Worm (Caenorhabditis elegans) whole organism, young adult: ENCODE measurements around the gene F54D10.5.

Experiments used
- ama-1 ChIP-seq, 3 experiments: fragments of 150-350 bp in 1 of 3; sonication (generic microtip) in 2 of 3; optimal IDR thresholded peaks; 2 replicates each; lab custom pipeline; 2014 to 2018; ENCODE audit warnings: missing biosample characterization in 2 of 3, missing genetic modification characterization in 2 of 3, missing genetic modification reagents in 2 of 3
- athp-1 ChIP-seq: sonication (generic microtip); optimal IDR thresholded peaks from 2 replicates; lab custom pipeline; 2017; ENCODE audit warnings: mild to moderate bottlenecking, missing genetic modification characterization, missing compliant biosample characterization
- ccch-3 ChIP-seq: fragments of 200-800 bp; sonication (Bioruptor generic); optimal IDR thresholded peaks from 2 replicates; lab custom pipeline; 2018; ENCODE audit warnings: mild to moderate bottlenecking, missing genetic modification characterization, missing compliant biosample characterization
- dpff-1 ChIP-seq: sonication (generic microtip); optimal IDR thresholded peaks from 2 replicates; lab custom pipeline; 2017; ENCODE audit warnings: mild to moderate bottlenecking, missing genetic modification characterization, missing compliant biosample characterization
- ets-4 ChIP-seq: fragments of 200-800 bp; sonication (Bioruptor generic); optimal IDR thresholded peaks from 2 replicates; lab custom pipeline; 2018; ENCODE audit warnings: mild to moderate bottlenecking, missing genetic modification characterization, missing compliant biosample characterization
- madf-10 ChIP-seq: sonication (generic microtip); optimal IDR thresholded peaks from 2 replicates; lab custom pipeline; 2016; ENCODE audit warnings: mild to moderate bottlenecking, missing genetic modification characterization, missing compliant biosample characterization
- madf-6 ChIP-seq: fragments of 200-800 bp; sonication (Bioruptor generic); IDR thresholded peaks from 2 replicates; pipeline ENCODE4 v1.3.6; 2022; ENCODE audit warnings: missing genetic modification reagents, missing genetic modification characterization, missing compliant biosample characterization
- nfya-1 ChIP-seq: sonication (generic microtip); optimal IDR thresholded peaks from 2 replicates; lab custom pipeline; 2017; ENCODE audit warnings: antibody characterized with exemption, missing compliant biosample characterization, missing genetic modification characterization, borderline replicate concordance; ENCODE audit not compliant: insufficient read depth
- pha-4 ChIP-seq: fragments of 150-350 bp; sonication (generic microtip); optimal IDR thresholded peaks from 2 replicates; lab custom pipeline; 2014; ENCODE audit warnings: missing biosample characterization, missing genetic modification reagents, missing genetic modification characterization
- snpc-4 ChIP-seq, 5 experiments: fragments of 150-350 bp in 1 of 5; sonication (generic microtip) in 4 of 5; optimal IDR thresholded peaks; 2 replicates each; lab custom pipeline; 2014 to 2018; ENCODE audit warnings: missing genetic modification characterization in 5 of 5, missing biosample characterization in 3 of 5, antibody characterized with exemption in 2 of 5, mild to moderate bottlenecking in 2 of 5, missing compliant biosample characterization in 2 of 5, missing genotype in 2 of 5, moderate library complexity in 2 of 5, missing genetic modification reagents in 1 of 5

ce11 chrII:3759010-3759409 lies 49.0 kb downstream of the F54D10.5 start, which contains the start of gene T24E12.12:
- no peak for TF ChIP-seq madf-6 (GFP tag; lab: Robert Waterston, UW)
- no peak for TF ChIP-seq pha-4
- no peak for TF ChIP-seq athp-1 (tag; lab: Kevin White, UChicago)
- no peak for TF ChIP-seq madf-10 (tag; lab: Kevin White, UChicago)
- no peak for TF ChIP-seq snpc-4 (GFP tag; optimal IDR thresholded peaks at IDR 0.05; lab: Kevin White, UChicago)
- no peak for TF ChIP-seq snpc-4 (tag; optimal IDR thresholded peaks at IDR 0.05; lab: Kevin White, UChicago)
- no peak for TF ChIP-seq ccch-3
- TF ChIP-seq ets-4 (GFP tag; lab: Kevin White, UChicago): no peak
- no peak for TF ChIP-seq dpff-1 (tag; lab: Kevin White, UChicago)
- no peak for TF ChIP-seq ama-1 (optimal IDR thresholded peaks at IDR 0.05; lab: Kevin White, UChicago)
- TF ChIP-seq ama-1 (GFP tag; optimal IDR thresholded peaks at IDR 0.05; lab: Kevin White, UChicago): no peak
- no peak for TF ChIP-seq nfya-1 (tag; lab: Kevin White, UChicago)
